Fruit fly (Drosophila melanogaster) whole organism, pupa: ENCODE results near the gene RYa-R.

Experiments
- CG14655 ChIP-seq: fragments of 200-800 bp; sonication (Bioruptor generic); optimal IDR thresholded peaks from 3 replicates; lab custom pipeline; 2017; ENCODE audit warnings: mild to moderate bottlenecking, missing biosample characterization, missing genetic modification reagents, missing genetic modification characterization
- CG17806 ChIP-seq: fragments of 200-800 bp; sonication (Bioruptor generic); optimal IDR thresholded peaks from 2 replicates; lab custom pipeline; 2018; ENCODE audit warnings: missing biosample characterization, mild to moderate bottlenecking, missing genetic modification characterization, moderate library complexity
- CG34367 ChIP-seq: fragments of 200-800 bp; sonication (Bioruptor generic); optimal IDR thresholded peaks from 2 replicates; lab custom pipeline; 2018; ENCODE audit warnings: missing biosample characterization, mild to moderate bottlenecking, missing genetic modification characterization
- CG4496 ChIP-seq: fragments of 200-800 bp; sonication (Bioruptor generic); IDR thresholded peaks from 3 replicates; pipeline ENCODE4 v1.3.6; 2022; ENCODE audit warnings: missing biosample characterization, missing genetic modification characterization
- CG8159 ChIP-seq: fragments of 200-800 bp; sonication (Bioruptor generic); optimal IDR thresholded peaks from 3 replicates; lab custom pipeline; 2018; ENCODE audit warnings: missing biosample characterization, mild to moderate bottlenecking, missing genetic modification characterization, moderate library complexity
- EcR ChIP-seq: fragments of 200-800 bp; sonication (Bioruptor generic); optimal IDR thresholded peaks from 3 replicates; lab custom pipeline; 2019; ENCODE audit warnings: missing biosample characterization, missing genetic modification characterization, mild to moderate bottlenecking, moderate library complexity, missing genetic modification reagents
- Pif1A ChIP-seq: fragments of 200-800 bp; sonication (Bioruptor generic); optimal IDR thresholded peaks from 3 replicates; lab custom pipeline; 2016; ENCODE audit warnings: missing biosample characterization, missing genetic modification characterization

dm6 chr3R:27092263-27092662 lies 95.5 kb downstream of the RYa-R start:
- TF ChIP-seq CG8159 (tag; lab: Kevin White, UChicago) (peak; percentile 50), CG17806 (tag; lab: Kevin White, UChicago) (peak; percentile 36), EcR (GFP tag; lab: Kevin White, UChicago) (peak; percentile 72), CG4496 (GFP tag; lab: Robert Waterston, UW) (peak; percentile 80), CG14655 (GFP tag; lab: Kevin White, UChicago) (peak; percentile 34), Pif1A (GFP tag; lab: Kevin White, UChicago) (peak; percentile 34), CG34367 (tag; lab: Kevin White, UChicago) (peak; percentile 34)
